Worm (Caenorhabditis elegans): Measurements from ENCODE around the gene K12H6.9.
A peak's percentile ranks its signal among the peaks of the same experiment; 100 is the strongest.

- no peak for TF ChIP-seq ama-1 (optimal IDR thresholded peaks at IDR 0.05)
- TF ChIP-seq ceh-36 (tag; optimal IDR thresholded peaks at IDR 0.05): no peak
- TF ChIP-seq hnd-1 (tag; optimal IDR thresholded peaks at IDR 0.05): no peak
- peak; percentile 37 for TF ChIP-seq F13C5.2 (tag; optimal IDR thresholded peaks at IDR 0.05)
- no peak for TF ChIP-seq sea-1 (GFP tag; conservative IDR thresholded peaks at IDR 0.05)
- no peak for TF ChIP-seq flt-1 (GFP tag; IDR thresholded peaks at IDR 0.05)
- TF ChIP-seq hmg-4 (GFP tag; optimal IDR thresholded peaks at IDR 0.05): no peak
- no peak for TF ChIP-seq scrt-1 (GFP tag; IDR thresholded peaks at IDR 0.05)
These were observed 37.3 kb downstream of the K12H6.9 start for ce11 chrII:2861385-2862099.
